Fruit fly (Drosophila melanogaster) whole organism, embryonic: ENCODE measurements around the gene Pgant8.

ENCODE experiments used
- Awh ChIP-seq: fragments of 200-800 bp; sonication (Bioruptor generic); IDR thresholded peaks from 2 replicates; pipeline ENCODE4, ENCODE4 v1.3.6; 2022; ENCODE audit warnings: missing biosample characterization, missing genetic modification characterization
- Blimp-1 ChIP-seq: fragments of 200-800 bp; sonication (Bioruptor generic); optimal IDR thresholded peaks from 3 replicates; lab custom pipeline; 2018; ENCODE audit warnings: missing biosample characterization, missing genetic modification characterization, mild to moderate bottlenecking, moderate library complexity, missing genetic modification reagents
- CG11093 ChIP-seq: fragments of 200-800 bp; sonication (Bioruptor generic); IDR thresholded peaks from 3 replicates; pipeline ENCODE4 v1.3.6; 2022; ENCODE audit warnings: missing biosample characterization, missing genetic modification characterization
- CG12769 ChIP-seq: fragments of 200-800 bp; sonication (Bioruptor generic); optimal IDR thresholded peaks from 2 replicates; lab custom pipeline; 2019; ENCODE audit warnings: missing biosample characterization, mild to moderate bottlenecking, missing genetic modification characterization, moderate library complexity
- CG13775 ChIP-seq: fragments of 200-800 bp; sonication (Bioruptor generic); optimal IDR thresholded peaks from 3 replicates; lab custom pipeline; 2017; ENCODE audit warnings: missing biosample characterization, mild to moderate bottlenecking, missing genetic modification characterization
- CG1529 ChIP-seq: fragments of 200-800 bp; sonication (Bioruptor generic); optimal IDR thresholded peaks from 3 replicates; lab custom pipeline; 2018; ENCODE audit warnings: missing biosample characterization, missing genetic modification characterization
- CG15601 ChIP-seq: fragments of 200-800 bp; sonication (Bioruptor generic); optimal IDR thresholded peaks from 3 replicates; lab custom pipeline; 2019; ENCODE audit warnings: missing biosample characterization, mild to moderate bottlenecking, missing genetic modification characterization, moderate library complexity
- CG15696 ChIP-seq: fragments of 200-800 bp; sonication (Bioruptor generic); optimal IDR thresholded peaks from 2 replicates; lab custom pipeline; 2019; ENCODE audit warnings: missing biosample characterization, mild to moderate bottlenecking, missing genetic modification characterization, moderate library complexity
- CG16779 ChIP-seq: fragments of 200-800 bp; sonication (Bioruptor generic); IDR thresholded peaks from 2 replicates; pipeline ENCODE4 v1.3.6; 2022; ENCODE audit warnings: missing biosample characterization, missing genetic modification characterization
- CG17829 ChIP-seq: fragments of 200-800 bp; optimal IDR thresholded peaks from 2 replicates; lab custom pipeline; 2019; ENCODE audit warnings: missing biosample characterization, mild to moderate bottlenecking, missing genetic modification characterization, moderate library complexity
- CG2120 ChIP-seq: fragments of 200-800 bp; sonication (Bioruptor generic); optimal IDR thresholded peaks from 3 replicates; lab custom pipeline; 2016; ENCODE audit warnings: missing biosample characterization, missing genetic modification characterization
- CG34376 ChIP-seq: fragments of 200-800 bp; sonication (Bioruptor generic); optimal IDR thresholded peaks from 2 replicates; lab custom pipeline; 2018; ENCODE audit warnings: missing biosample characterization, mild to moderate bottlenecking, missing genetic modification characterization
- CG3726 ChIP-seq: fragments of 200-800 bp; sonication (Bioruptor generic); IDR thresholded peaks from 3 replicates; pipeline ENCODE4, ENCODE4 v1.3.6; 2022; ENCODE audit warnings: missing biosample characterization, missing genetic modification characterization
- CG9797 ChIP-seq: fragments of 200-800 bp; sonication (Bioruptor generic); optimal IDR thresholded peaks from 3 replicates; lab custom pipeline; 2018; ENCODE audit warnings: missing biosample characterization, mild to moderate bottlenecking, missing genetic modification characterization
- Deaf1 ChIP-seq: fragments of 200-800 bp; optimal IDR thresholded peaks from 3 replicates; lab custom pipeline; 2019; ENCODE audit warnings: missing biosample characterization, mild to moderate bottlenecking, missing genetic modification characterization, moderate library complexity
- E2f2 ChIP-seq: fragments of 200-800 bp; sonication (Bioruptor generic); IDR thresholded peaks from 2 replicates; pipeline ENCODE4 v1.3.6; 2022; ENCODE audit warnings: missing biosample characterization, missing genetic modification characterization
- Ets65A ChIP-seq: fragments of 200-800 bp; sonication (Bioruptor generic); peaks from one replicate; lab custom pipeline; 2016; ENCODE audit warnings: missing biosample characterization, missing genetic modification characterization
- H15 ChIP-seq: fragments of 200-800 bp; sonication (Bioruptor generic); IDR thresholded peaks from 3 replicates; pipeline ENCODE4 v1.3.6; 2022; ENCODE audit warnings: missing biosample characterization, missing genetic modification characterization
- Hand ChIP-seq: fragments of 200-800 bp; sonication (Bioruptor generic); optimal IDR thresholded peaks from 2 replicates; lab custom pipeline; 2017; ENCODE audit warnings: mild to moderate bottlenecking, missing biosample characterization, missing genetic modification reagents, missing genetic modification characterization
- Max ChIP-seq: fragments of 200-800 bp; sonication (Bioruptor generic); optimal IDR thresholded peaks from 2 replicates; lab custom pipeline; 2016; ENCODE audit warnings: missing biosample characterization, mild to moderate bottlenecking, missing genetic modification characterization
- Med ChIP-seq: fragments of 200-800 bp; sonication (Bioruptor generic); peaks from one replicate; lab custom pipeline; 2016; ENCODE audit warnings: missing biosample characterization, missing genetic modification characterization, mild to moderate bottlenecking, inconsistent platforms, moderate library complexity
- Myb ChIP-seq: fragments of 200-800 bp; sonication (Bioruptor generic); optimal IDR thresholded peaks from 2 replicates; lab custom pipeline; 2016; ENCODE audit warnings: missing biosample characterization, missing genetic modification characterization
- NFAT ChIP-seq: fragments of 200-800 bp; sonication (Bioruptor generic); IDR thresholded peaks from 2 replicates; pipeline ENCODE4 v1.3.6; 2022; ENCODE audit warnings: missing biosample characterization, missing genetic modification characterization
- Oaz ChIP-seq: fragments of 200-800 bp; sonication (Bioruptor generic); IDR thresholded peaks from 2 replicates; pipeline ENCODE4 v1.3.6; 2022; ENCODE audit warnings: missing biosample characterization, missing genetic modification characterization
- Pdp1 ChIP-seq, 2 experiments: fragments of 200-800 bp; sonication (Bioruptor generic); optimal IDR thresholded peaks; 3 replicates each; lab custom pipeline; 2016; ENCODE audit warnings: missing biosample characterization in 2 of 2, missing genetic modification characterization in 2 of 2, mild to moderate bottlenecking in 1 of 2, moderate library complexity in 1 of 2
- Vsx1 ChIP-seq: fragments of 200-800 bp; sonication (Bioruptor generic); optimal IDR thresholded peaks from 2 replicates; lab custom pipeline; 2017; ENCODE audit warnings: missing biosample characterization, mild to moderate bottlenecking, missing genetic modification characterization, missing genetic modification reagents
- abd-A ChIP-seq: fragments of 200-800 bp; sonication (Bioruptor generic); optimal IDR thresholded peaks from 3 replicates; lab custom pipeline; 2019; ENCODE audit warnings: missing biosample characterization, mild to moderate bottlenecking, missing genetic modification characterization, moderate library complexity
- br ChIP-seq: fragments of >200 bp; optimal IDR thresholded peaks from 2 replicates; lab custom pipeline; 2017
- caup ChIP-seq: fragments of 200-800 bp; sonication (Bioruptor generic); optimal IDR thresholded peaks from 3 replicates; lab custom pipeline; 2017; ENCODE audit warnings: missing biosample characterization, mild to moderate bottlenecking, missing genetic modification characterization, moderate library complexity; ENCODE audit not compliant: severe bottlenecking
- chinmo ChIP-seq: fragments of 200-800 bp; sonication (Bioruptor generic); IDR thresholded peaks from 4 replicates; pipeline ENCODE4 v1.3.6; 2022; ENCODE audit warnings: missing biosample characterization, missing genetic modification characterization; ENCODE audit not compliant: partially characterized antibody
- ci ChIP-seq: fragments of 200-800 bp; sonication (Bioruptor generic); IDR thresholded peaks from 3 replicates; pipeline ENCODE4 v1.3.6; 2022; ENCODE audit warnings: missing biosample characterization, missing genetic modification characterization
- gce ChIP-seq: fragments of 200-800 bp; sonication (Bioruptor generic); IDR thresholded peaks from 3 replicates; pipeline ENCODE4 v1.3.6; 2022; ENCODE audit warnings: missing biosample characterization, missing genetic modification characterization
- grau ChIP-seq: fragments of 200-800 bp; optimal IDR thresholded peaks from 3 replicates; lab custom pipeline; 2019; ENCODE audit warnings: missing biosample characterization, mild to moderate bottlenecking, missing genetic modification characterization, moderate library complexity
- gsb-n ChIP-seq: fragments of 200-800 bp; sonication (Bioruptor generic); optimal IDR thresholded peaks from 3 replicates; lab custom pipeline; 2018; ENCODE audit warnings: missing biosample characterization, mild to moderate bottlenecking, missing genetic modification characterization
- ham ChIP-seq: fragments of 200-800 bp; sonication (Bioruptor generic); IDR thresholded peaks from 2 replicates; pipeline ENCODE4 v1.3.6; 2022; ENCODE audit warnings: missing biosample characterization, missing genetic modification characterization
- hkb ChIP-seq, 2 experiments: fragments of 200-800 bp in 1 of 2; fragments of >200 bp in 1 of 2; sonication (Bioruptor generic) in 1 of 2; IDR thresholded peaks in 1 of 2; optimal IDR thresholded peaks in 1 of 2; 2 replicates each; pipeline versions ENCODE4 v1.3.6 to Lab custom; 2017 to 2022; ENCODE audit warnings: missing biosample characterization in 1 of 2, missing genetic modification characterization in 1 of 2
- nau ChIP-seq: fragments of 200-800 bp; sonication (Bioruptor generic); optimal IDR thresholded peaks from 3 replicates; lab custom pipeline; 2017; ENCODE audit warnings: missing biosample characterization, mild to moderate bottlenecking, missing genetic modification characterization, missing genetic modification reagents
- oc ChIP-seq: fragments of 200-800 bp; sonication (Bioruptor generic); optimal IDR thresholded peaks from 2 replicates; lab custom pipeline; 2018; ENCODE audit warnings: missing biosample characterization, mild to moderate bottlenecking, missing genetic modification characterization, moderate library complexity
- otp ChIP-seq: fragments of 200-800 bp; sonication (Bioruptor generic); IDR thresholded peaks from 3 replicates; pipeline ENCODE4, ENCODE4 v1.3.6; 2022; ENCODE audit warnings: missing biosample characterization, missing genetic modification characterization
- sc ChIP-seq, 3 experiments: fragments of >200 bp in 2 of 3; fragments of 200-800 bp in 1 of 3; sonication (Bioruptor generic) in 1 of 3; optimal IDR thresholded peaks; 2 replicates in 2 of 3; 3 replicates in 1 of 3; lab custom pipeline; 2017; ENCODE audit warnings: mild to moderate bottlenecking in 1 of 3, missing biosample characterization in 1 of 3, missing genetic modification characterization in 1 of 3, missing genetic modification reagents in 1 of 3
- sens ChIP-seq: fragments of 200-800 bp; sonication (Bioruptor generic); peaks from one replicate; lab custom pipeline; 2016; ENCODE audit warnings: missing biosample characterization, missing genetic modification characterization
- slbo ChIP-seq: fragments of 200-800 bp; sonication (Bioruptor generic); IDR thresholded peaks from 2 replicates; pipeline ENCODE4 v1.3.6; 2022; ENCODE audit warnings: missing biosample characterization, missing genetic modification characterization
- sqz ChIP-seq: fragments of 200-800 bp; sonication (Bioruptor generic); optimal IDR thresholded peaks from 3 replicates; lab custom pipeline; 2018; ENCODE audit warnings: missing biosample characterization, mild to moderate bottlenecking, missing genetic modification characterization
- tna ChIP-seq: fragments of 200-800 bp; sonication (Bioruptor generic); IDR thresholded peaks from 2 replicates; pipeline ENCODE4 v1.3.6; 2022; ENCODE audit warnings: missing biosample characterization, missing genetic modification characterization; ENCODE audit not compliant: partially characterized antibody
- vvl ChIP-seq: fragments of 200-800 bp; sonication (Bioruptor generic); IDR thresholded peaks from 2 replicates; pipeline ENCODE4 v1.3.6; 2022; ENCODE audit warnings: missing biosample characterization, missing genetic modification characterization

The Pgant8 gene

dm6 chr3L:15695195-15695594 is 11.5 kb downstream of the Pgant8 start:
- TF ChIP-seq abd-A = peak; percentile 85
- TF ChIP-seq Hand (GFP tag; lab: Kevin White, UChicago) = no peak
- TF ChIP-seq Pdp1 (GFP tag; optimal IDR thresholded peaks at IDR 0.05; lab: Kevin White, UChicago) = peak in 1 of 2 experiments; percentile 42
- no peak for TF ChIP-seq CG15601 (tag; lab: Kevin White, UChicago)
- TF ChIP-seq H15 (GFP tag; lab: Robert Waterston, UW) = no peak
- no peak for TF ChIP-seq sc (optimal IDR thresholded peaks at IDR 0.05; lab: Kevin White, UChicago)
- TF ChIP-seq sc (GFP tag; optimal IDR thresholded peaks at IDR 0.05; lab: Kevin White, UChicago) = no peak
- TF ChIP-seq ham = no peak
- no peak for TF ChIP-seq CG9797
- no peak for TF ChIP-seq Max
- peak; percentile 55 for TF ChIP-seq gsb-n
- peak; percentile 46 for TF ChIP-seq Blimp-1 (GFP tag; lab: Kevin White, UChicago)
- TF ChIP-seq Deaf1 (tag; lab: Kevin White, UChicago) = no peak
- peak; percentile 95 for TF ChIP-seq Awh (GFP tag; lab: Robert Waterston, UW)
- 0 out of 3 replicates have a peak, but pooled peaks have one; percentile 42 for TF ChIP-seq otp (GFP tag; lab: Robert Waterston, UW)
- no peak for TF ChIP-seq tna (GFP tag; lab: Robert Waterston, UW)
- no peak for TF ChIP-seq gce
- no peak for TF ChIP-seq br
- TF ChIP-seq vvl (GFP tag; lab: Robert Waterston, UW) = peak; percentile 54; the same call in 1 of the 2 replicates
- no peak for TF ChIP-seq CG2120 (GFP tag; lab: Kevin White, UChicago)
- no peak for TF ChIP-seq CG3726 (GFP tag; lab: Robert Waterston, UW)
- TF ChIP-seq Myb (GFP tag; lab: Kevin White, UChicago) = no peak
- no peak for TF ChIP-seq CG15696
- peak; percentile 37 for TF ChIP-seq sens (GFP tag; lab: Kevin White, UChicago)
- no peak for TF ChIP-seq CG11093 (GFP tag; lab: Robert Waterston, UW)
- 0 out of 3 replicates have a peak, but pooled peaks have one; percentile 12 for TF ChIP-seq ci
- no peak for TF ChIP-seq grau (tag; lab: Kevin White, UChicago)
- no peak for TF ChIP-seq nau (GFP tag; lab: Kevin White, UChicago)
- peak; percentile 51 for TF ChIP-seq Vsx1 (GFP tag; lab: Kevin White, UChicago)
- peak; percentile 71 for TF ChIP-seq CG12769 (tag; lab: Kevin White, UChicago)
- no peak for TF ChIP-seq NFAT (GFP tag; lab: Robert Waterston, UW)
- no peak for TF ChIP-seq Oaz (GFP tag; lab: Robert Waterston, UW)
- no peak for TF ChIP-seq E2f2 (GFP tag; lab: Robert Waterston, UW)
- TF ChIP-seq CG13775 = no peak
- no peak for TF ChIP-seq CG17829 (tag; lab: Kevin White, UChicago)
- no peak for TF ChIP-seq sqz
- peak; percentile 80 for TF ChIP-seq oc
- no peak for TF ChIP-seq CG16779 (GFP tag; lab: Robert Waterston, UW)
- TF ChIP-seq CG34376 = no peak
- TF ChIP-seq caup (GFP tag; lab: Kevin White, UChicago) = no peak

- TF ChIP-seq slbo = 0 out of 2 replicates have a peak, but pooled peaks have one; percentile 13
- TF ChIP-seq Ets65A (GFP tag; lab: Kevin White, UChicago) = peak; percentile 66
- no peak for TF ChIP-seq hkb (optimal IDR thresholded peaks at IDR 0.05; lab: Kevin White, UChicago)
- no peak for TF ChIP-seq hkb (GFP tag; IDR thresholded peaks at IDR 0.05; lab: Robert Waterston, UW)
- TF ChIP-seq CG1529 = no peak
- peak; percentile 26 for TF ChIP-seq Med (GFP tag; lab: Kevin White, UChicago)
- 0 out of 4 replicates have a peak, but pooled peaks have one; percentile 9 for TF ChIP-seq chinmo (GFP tag; lab: Robert Waterston, UW)
Observed at dm6 chr3L:15697916-15698315, 14.2 kb downstream of the Pgant8 start.
